Worm (Caenorhabditis elegans): ENCODE measurements around the gene F26G1.9.

DNA sequence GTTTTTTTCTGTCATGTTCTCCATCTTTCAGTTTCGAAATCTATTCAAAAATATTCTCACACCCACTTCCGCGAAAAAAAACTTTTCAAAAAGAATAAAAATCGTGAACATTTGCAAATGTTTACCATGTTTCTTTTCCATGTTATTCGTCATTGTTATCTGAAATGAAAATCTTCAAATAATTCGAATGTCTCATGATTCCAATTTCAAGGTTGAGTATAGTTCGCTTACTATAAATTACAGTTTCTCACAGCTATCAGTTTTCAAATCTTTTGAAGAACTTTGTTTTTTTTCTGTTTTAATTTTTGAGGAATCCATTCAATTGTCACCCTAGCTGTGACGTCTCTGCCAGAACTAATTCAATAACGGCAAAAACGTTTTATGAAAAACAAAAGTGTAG, 14.0 kb downstream of the F26G1.9 start:
- TF ChIP-seq hsf-1 (GFP tag; IDR thresholded peaks at IDR 0.05): no peak
- no peak for TF ChIP-seq pbrm-1 (GFP tag; IDR thresholded peaks at IDR 0.05)
- TF ChIP-seq Y79H2A.3 (GFP tag; conservative IDR thresholded peaks at IDR 0.05): no peak
- TF ChIP-seq mxl-1 (tag; optimal IDR thresholded peaks at IDR 0.05): no peak
- no peak for TF ChIP-seq B0261.1 (tag; optimal IDR thresholded peaks at IDR 0.05)
- TF ChIP-seq cebp-2 (GFP tag; IDR thresholded peaks at IDR 0.05): no peak
- TF ChIP-seq F55B11.4 (tag; optimal IDR thresholded peaks at IDR 0.05; ENCODE audit: borderline replicate concordance, insufficient read depth): no peak

All from whole organism, young adult.